Fruit fly (Drosophila melanogaster) whole organism, embryonic: Measurements from ENCODE around the gene Ae2.

Experiments
- B-H1 ChIP-seq: fragments of 200-800 bp; sonication (Bioruptor generic); IDR thresholded peaks from 3 replicates; pipeline ENCODE4 v1.3.6; 2022; ENCODE audit warnings: missing biosample characterization, missing genetic modification characterization
- CG10147 ChIP-seq: fragments of 200-800 bp; sonication (Bioruptor generic); optimal IDR thresholded peaks from 2 replicates; lab custom pipeline; 2019; ENCODE audit warnings: missing biosample characterization, mild to moderate bottlenecking, missing genetic modification characterization, moderate library complexity
- CG10274 ChIP-seq: fragments of 200-800 bp; sonication (Bioruptor generic); optimal IDR thresholded peaks from 3 replicates; lab custom pipeline; 2017; ENCODE audit warnings: missing biosample characterization, mild to moderate bottlenecking, missing genetic modification characterization
- CG10959 ChIP-seq: fragments of 200-800 bp; sonication (Bioruptor generic); IDR thresholded peaks from 2 replicates; pipeline ENCODE4 v1.3.6; 2022; ENCODE audit warnings: missing biosample characterization, missing genetic modification characterization
- CG11456 ChIP-seq: fragments of 200-800 bp; sonication (Bioruptor generic); IDR thresholded peaks from 3 replicates; pipeline ENCODE4 v1.3.6; 2022; ENCODE audit warnings: missing biosample characterization, missing genetic modification characterization
- CG11723 ChIP-seq: fragments of 200-800 bp; sonication (Bioruptor generic); optimal IDR thresholded peaks from 2 replicates; lab custom pipeline; 2017; ENCODE audit warnings: missing biosample characterization, mild to moderate bottlenecking, missing genetic modification characterization
- CG17186 ChIP-seq: fragments of 200-800 bp; sonication (Bioruptor generic); optimal IDR thresholded peaks from 3 replicates; lab custom pipeline; 2017; ENCODE audit warnings: missing biosample characterization, missing genetic modification reagents, missing genetic modification characterization
- CG18262 ChIP-seq: fragments of 200-800 bp; optimal IDR thresholded peaks from 3 replicates; lab custom pipeline; 2019; ENCODE audit warnings: missing biosample characterization, mild to moderate bottlenecking, missing genetic modification characterization, moderate library complexity
- CG30020 ChIP-seq: fragments of 200-800 bp; optimal IDR thresholded peaks from 2 replicates; lab custom pipeline; 2019; ENCODE audit warnings: missing biosample characterization, mild to moderate bottlenecking, missing genetic modification characterization, moderate library complexity
- CG31365 ChIP-seq: fragments of 200-800 bp; sonication (Bioruptor generic); optimal IDR thresholded peaks from 2 replicates; lab custom pipeline; 2018; ENCODE audit warnings: missing biosample characterization, mild to moderate bottlenecking, missing genetic modification characterization
- CG32772 ChIP-seq: fragments of 200-800 bp; sonication (Bioruptor generic); IDR thresholded peaks from 2 replicates; pipeline ENCODE4 v1.3.6; 2022; ENCODE audit warnings: missing biosample characterization, missing genetic modification characterization
- CG7271 ChIP-seq: fragments of 200-800 bp; sonication (Bioruptor generic); optimal IDR thresholded peaks from 2 replicates; lab custom pipeline; 2018; ENCODE audit warnings: missing biosample characterization, mild to moderate bottlenecking, missing genetic modification characterization, moderate library complexity
- CG7963 ChIP-seq: fragments of 200-800 bp; sonication (Bioruptor generic); IDR thresholded peaks from 3 replicates; pipeline ENCODE4 v1.3.6; 2022; ENCODE audit warnings: missing biosample characterization, missing genetic modification characterization; ENCODE audit not compliant: partially characterized antibody
- Drgx ChIP-seq: fragments of 200-800 bp; sonication (Bioruptor generic); IDR thresholded peaks from 2 replicates; pipeline ENCODE4 v1.3.6; 2022; ENCODE audit warnings: missing biosample characterization, missing genetic modification characterization
- Ets65A ChIP-seq: fragments of 200-800 bp; sonication (Bioruptor generic); peaks from one replicate; lab custom pipeline; 2016; ENCODE audit warnings: missing biosample characterization, missing genetic modification characterization
- Ets97D ChIP-seq: fragments of 200-800 bp; sonication (Bioruptor generic); optimal IDR thresholded peaks from 3 replicates; lab custom pipeline; 2016; ENCODE audit warnings: missing biosample characterization, missing genetic modification characterization
- Med ChIP-seq: fragments of 200-800 bp; sonication (Bioruptor generic); peaks from one replicate; lab custom pipeline; 2016; ENCODE audit warnings: missing biosample characterization, missing genetic modification characterization, mild to moderate bottlenecking, inconsistent platforms, moderate library complexity
- Optix ChIP-seq: fragments of 200-800 bp; sonication (Bioruptor generic); IDR thresholded peaks from 3 replicates; pipeline ENCODE4 v1.3.6; 2022; ENCODE audit warnings: missing biosample characterization, missing genetic modification characterization
- Rfx ChIP-seq: fragments of 200-800 bp; sonication (Bioruptor generic); IDR thresholded peaks from 2 replicates; pipeline ENCODE4 v1.3.6; 2022; ENCODE audit warnings: missing biosample characterization, missing genetic modification characterization
- Ssrp ChIP-seq: fragments of 200-800 bp; sonication (Bioruptor generic); optimal IDR thresholded peaks from 2 replicates; lab custom pipeline; 2018; ENCODE audit warnings: missing biosample characterization, mild to moderate bottlenecking, missing genetic modification characterization, moderate library complexity
- ac ChIP-seq: fragments of 200-800 bp; sonication (Bioruptor generic); optimal IDR thresholded peaks from 3 replicates; lab custom pipeline; 2017; ENCODE audit warnings: missing biosample characterization, mild to moderate bottlenecking, missing genetic modification characterization
- chinmo ChIP-seq: fragments of 200-800 bp; sonication (Bioruptor generic); IDR thresholded peaks from 4 replicates; pipeline ENCODE4 v1.3.6; 2022; ENCODE audit warnings: missing biosample characterization, missing genetic modification characterization; ENCODE audit not compliant: partially characterized antibody
- crol ChIP-seq: fragments of 200-800 bp; sonication (Bioruptor generic); IDR thresholded peaks from 2 replicates; pipeline ENCODE4 v1.3.6; 2022; ENCODE audit warnings: missing biosample characterization, missing genetic modification characterization
- esg ChIP-seq: fragments of 200-800 bp; sonication (Bioruptor generic); conservative IDR thresholded peaks from 2 replicates; pipeline ENCODE4 v1.3.6; 2022; ENCODE audit warnings: missing biosample characterization, missing genetic modification characterization
- grn ChIP-seq: fragments of 200-800 bp; sonication (Bioruptor generic); optimal IDR thresholded peaks from 3 replicates; lab custom pipeline; 2017; ENCODE audit warnings: missing biosample characterization, missing genetic modification characterization
- nmo ChIP-seq: fragments of 200-800 bp; sonication (Bioruptor generic); optimal IDR thresholded peaks from 2 replicates; lab custom pipeline; 2018; ENCODE audit warnings: missing biosample characterization, mild to moderate bottlenecking, missing genetic modification characterization, moderate library complexity
- pan ChIP-seq, 4 experiments: fragments of >200 bp in 3 of 4; fragments of 200-800 bp in 1 of 4; sonication (Bioruptor generic) in 1 of 4; optimal IDR thresholded peaks in 3 of 4; IDR thresholded peaks in 1 of 4; 2 replicates each; pipeline versions ENCODE4 v1.3.6 to Lab custom; 2017 to 2022; ENCODE audit warnings: missing biosample characterization in 2 of 4, missing genetic modification characterization in 2 of 4, mixed read lengths in 1 of 4
- phol ChIP-seq: fragments of 200-800 bp; sonication (Bioruptor generic); optimal IDR thresholded peaks from 3 replicates; lab custom pipeline; 2018; ENCODE audit warnings: missing biosample characterization, mild to moderate bottlenecking, missing genetic modification characterization, moderate library complexity
- row ChIP-seq: fragments of 200-800 bp; sonication (Bioruptor generic); IDR thresholded peaks from 3 replicates; pipeline ENCODE4 v1.3.6; 2022; ENCODE audit warnings: missing biosample characterization, missing genetic modification characterization
- scrt ChIP-seq: fragments of 200-800 bp; sonication (Bioruptor generic); optimal IDR thresholded peaks from 2 replicates; lab custom pipeline; 2018; ENCODE audit warnings: missing biosample characterization, mild to moderate bottlenecking, missing genetic modification characterization, moderate library complexity
- slbo ChIP-seq: fragments of 200-800 bp; sonication (Bioruptor generic); IDR thresholded peaks from 2 replicates; pipeline ENCODE4 v1.3.6; 2022; ENCODE audit warnings: missing biosample characterization, missing genetic modification characterization
- stwl ChIP-seq: fragments of 200-800 bp; sonication (Bioruptor generic); optimal IDR thresholded peaks from 3 replicates; lab custom pipeline; 2018; ENCODE audit warnings: missing biosample characterization, mild to moderate bottlenecking, missing genetic modification characterization, moderate library complexity
- wek ChIP-seq: fragments of 200-800 bp; sonication (Bioruptor generic); optimal IDR thresholded peaks from 3 replicates; lab custom pipeline; 2018; ENCODE audit warnings: missing biosample characterization, mild to moderate bottlenecking, missing genetic modification characterization, moderate library complexity
- zen ChIP-seq: fragments of 200-800 bp; sonication (Bioruptor generic); optimal IDR thresholded peaks from 3 replicates; lab custom pipeline; 2018; ENCODE audit warnings: missing biosample characterization, mild to moderate bottlenecking, missing genetic modification characterization, moderate library complexity
- zen2 ChIP-seq: fragments of 200-800 bp; sonication (Bioruptor generic); IDR thresholded peaks from 3 replicates; pipeline ENCODE4 v1.3.6; 2022; ENCODE audit warnings: missing biosample characterization, missing genetic modification characterization; ENCODE audit not compliant: partially characterized antibody
- zfh2 ChIP-seq: fragments of 200-800 bp; sonication (Bioruptor generic); optimal IDR thresholded peaks from 2 replicates; lab custom pipeline; 2016; ENCODE audit warnings: missing biosample characterization, missing genetic modification characterization

The Ae2 gene

DNA sequence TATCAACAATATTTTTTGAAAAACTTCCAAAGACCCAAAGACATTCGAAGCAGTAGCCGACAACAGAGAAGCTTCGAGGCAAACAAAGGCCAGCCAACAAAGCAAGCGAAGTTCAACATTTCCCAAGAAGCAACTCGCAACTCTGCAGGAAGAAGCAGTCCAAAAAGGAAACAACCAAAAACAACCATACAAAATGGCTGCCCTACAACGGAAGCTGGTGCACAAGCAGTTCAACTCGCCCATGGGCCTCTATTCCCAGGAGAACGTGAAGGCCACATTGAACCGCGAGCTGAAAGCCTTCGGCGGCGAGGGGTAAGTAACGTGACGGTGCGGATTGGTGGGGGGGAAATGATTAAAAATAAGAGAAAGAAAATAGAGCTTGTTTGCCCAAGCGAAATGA, 56.9 kb downstream of the Ae2 start:
- TF ChIP-seq zen (tag; lab: Kevin White, UChicago), result peak; percentile 38
- TF ChIP-seq CG31365 (tag; lab: Kevin White, UChicago), result peak; percentile 49
- no peak for TF ChIP-seq CG18262 (tag; lab: Kevin White, UChicago)
- peak; percentile 10 for TF ChIP-seq stwl (tag; lab: Kevin White, UChicago)
- TF ChIP-seq CG10959 (GFP tag; lab: Robert Waterston, UW), result 0 out of 2 replicates have a peak, but pooled peaks have one; percentile 30
- TF ChIP-seq CG7271 (tag; lab: Kevin White, UChicago), result peak; percentile 79
- 0 out of 2 replicates have a peak, but pooled peaks have one; percentile 15 for TF ChIP-seq Rfx (GFP tag; lab: Robert Waterston, UW)
- no peak for TF ChIP-seq CG10147 (GFP tag; lab: Kevin White, UChicago)
- 0 out of 2 replicates have a peak, but pooled peaks have one; percentile 46 for TF ChIP-seq crol (GFP tag; lab: Robert Waterston, UW)
- TF ChIP-seq CG10274, result no peak
- peak; percentile 77 for TF ChIP-seq Med
- TF ChIP-seq CG17186 (GFP tag; lab: Kevin White, UChicago), result no peak
- 0 out of 2 replicates have a peak, but pooled peaks have one; percentile 16 for TF ChIP-seq slbo (GFP tag; lab: Robert Waterston, UW)
- TF ChIP-seq Ets65A (GFP tag; lab: Kevin White, UChicago), result peak; percentile 36
- TF ChIP-seq Ets97D, result peak; percentile 75
- TF ChIP-seq nmo (GFP tag; lab: Kevin White, UChicago), result no peak
- TF ChIP-seq phol, result peak; percentile 64
- no peak for TF ChIP-seq ac
- no peak for TF ChIP-seq CG7963 (GFP tag; lab: Robert Waterston, UW)

DNA sequence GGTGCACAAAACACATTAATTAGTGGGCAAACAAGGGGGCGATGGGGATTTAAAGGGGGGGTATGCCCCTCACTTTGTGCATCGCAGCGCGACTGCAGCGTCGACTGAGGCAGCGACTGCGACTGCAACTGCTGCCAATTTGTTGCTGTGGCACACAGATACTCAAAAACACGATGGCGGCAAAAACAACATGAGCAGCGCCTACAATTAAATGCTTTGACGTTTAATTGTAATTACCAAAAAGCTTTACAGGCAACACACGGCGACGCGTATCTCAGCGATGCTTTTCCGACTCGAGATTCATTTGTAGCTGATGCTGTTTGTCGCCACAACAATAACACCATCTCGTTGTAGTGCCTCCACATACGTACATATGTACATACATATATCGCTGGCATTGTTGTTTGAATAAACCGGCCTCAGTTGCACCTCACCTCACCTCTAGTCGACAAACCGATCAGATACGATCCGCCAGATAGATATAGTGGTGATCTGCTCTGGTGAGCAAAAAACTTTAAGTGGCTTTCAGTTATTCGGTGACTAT, 57.9 kb downstream of the Ae2 start:
- TF ChIP-seq esg (GFP tag; lab: Robert Waterston, UW) (no peak), Optix (GFP tag; lab: Robert Waterston, UW) (no peak), pan (optimal IDR thresholded peaks at IDR 0.05; lab: Kevin White, UChicago) (no peak), pan (GFP tag; optimal IDR thresholded peaks at IDR 0.05 in 1 of 2, IDR thresholded peaks at IDR 0.05 in 1 of 2) (peak in 1 of 2 experiments; percentile 4), scrt (GFP tag; lab: Kevin White, UChicago) (no peak), Med (peak; percentile 27), B-H1 (no peak), Drgx (peak; percentile 38; the same call in 1 of the 2 replicates), grn (GFP tag; lab: Kevin White, UChicago) (peak; percentile 17), CG11723 (GFP tag; lab: Kevin White, UChicago) (no peak), CG11456 (GFP tag; lab: Robert Waterston, UW) (0 out of 3 replicates have a peak, but pooled peaks have one; percentile 30), CG32772 (GFP tag; lab: Robert Waterston, UW) (no peak), wek (no peak), zen2 (GFP tag; lab: Robert Waterston, UW) (no peak), chinmo (0 out of 4 replicates have a peak, but pooled peaks have one; percentile 50), Ssrp (tag; lab: Kevin White, UChicago) (no peak), zfh2 (GFP tag; lab: Kevin White, UChicago) (no peak)

DNA sequence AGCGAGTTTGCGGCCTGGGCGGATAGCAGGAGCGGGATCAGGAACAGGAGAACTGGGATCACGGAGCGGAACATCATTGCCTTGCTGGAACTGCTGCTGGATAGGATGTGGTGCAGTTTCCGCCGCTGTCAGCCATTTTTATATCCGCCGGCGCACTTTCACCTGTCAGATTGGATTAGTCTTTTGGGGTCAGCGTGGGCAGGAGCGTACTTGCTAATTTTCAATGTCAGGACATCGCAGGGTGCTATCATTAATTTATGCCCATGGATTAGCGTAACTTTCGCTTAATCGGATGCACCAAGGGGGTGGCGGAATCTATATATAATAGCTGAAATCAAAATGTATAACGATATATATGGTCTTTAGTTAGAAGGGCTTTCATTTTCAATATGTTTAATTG, 60.5 kb downstream of the Ae2 start, which contains the start of gene Ilp5:
TSS of gene Ilp5 (minus strand) at position 101 of the 400 bp plus-strand sequence.
- TF ChIP-seq CG30020 (tag; lab: Kevin White, UChicago), result no peak
- no peak for TF ChIP-seq row
